Fruit fly (Drosophila melanogaster): ENCODE results near the gene noi.

The noi gene

DNA sequence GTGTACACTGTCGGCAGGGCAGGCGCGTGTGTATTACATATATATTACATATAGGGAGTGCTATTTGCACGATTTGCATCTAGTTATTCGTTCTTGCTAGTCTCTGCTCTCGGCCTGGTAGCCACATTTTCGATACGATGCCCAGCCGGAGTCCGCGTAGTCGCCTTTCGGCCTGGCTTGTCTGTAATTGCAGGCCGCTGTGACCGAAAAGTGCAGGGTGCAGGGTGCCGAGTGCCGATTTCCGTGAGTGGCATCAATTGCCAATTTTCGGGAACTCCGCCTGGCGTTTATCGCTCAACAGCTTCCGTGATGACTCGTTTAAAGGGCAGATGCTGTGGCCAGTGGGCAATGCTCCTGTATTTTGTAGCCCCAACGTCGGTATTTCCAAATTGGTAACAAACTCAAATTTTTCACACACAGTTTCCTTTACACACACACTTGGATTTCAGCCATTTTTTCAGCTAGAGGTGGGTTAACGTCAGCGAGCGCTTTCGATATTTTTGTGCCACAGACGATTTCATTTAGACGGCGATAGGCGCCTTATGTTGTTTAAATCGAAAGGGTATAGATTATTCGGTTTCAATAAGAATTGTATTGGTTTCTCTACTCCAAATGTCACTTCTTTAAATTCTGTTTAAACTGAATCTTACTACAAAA is 3.3 kb downstream of the noi start, which contains the start of gene CG2926 (continued):
- 0 out of 2 replicates have a peak, but pooled peaks have one; percentile 9 for TF ChIP-seq stc (GFP tag; IDR thresholded peaks at IDR 0.05)
- peak; percentile 20 for TF ChIP-seq maf-S (GFP tag; optimal IDR thresholded peaks at IDR 0.05)
- TF ChIP-seq Dbx (GFP tag; IDR thresholded peaks at IDR 0.05) = peak; percentile 62
- TF ChIP-seq pros (GFP tag; optimal IDR thresholded peaks at IDR 0.05) = no peak
- peak; percentile 43; the same call in 1 of the 2 replicates for TF ChIP-seq CG14014 (GFP tag; IDR thresholded peaks at IDR 0.05)
- TF ChIP-seq mld (GFP tag; IDR thresholded peaks at IDR 0.05; ENCODE audit: partially characterized antibody) = peak; percentile 91
- TF ChIP-seq gem (tag; optimal IDR thresholded peaks at IDR 0.05) = no peak
- no peak for TF ChIP-seq CG30403 (GFP tag; optimal IDR thresholded peaks at IDR 0.05)
- no peak for TF ChIP-seq CG6813 (GFP tag; optimal IDR thresholded peaks at IDR 0.05)
- peak; percentile 92 for TF ChIP-seq Med (GFP tag)
- peak; percentile 94 for TF ChIP-seq Bgb (GFP tag; IDR thresholded peaks at IDR 0.05; ENCODE audit: partially characterized antibody)
- peak; percentile 51 for TF ChIP-seq vvl (GFP tag; IDR thresholded peaks at IDR 0.05)
- no peak for TF ChIP-seq aop (GFP tag; IDR thresholded peaks at IDR 0.05)
- TF ChIP-seq sens-2 (GFP tag; IDR thresholded peaks at IDR 0.05) = no peak
- TF ChIP-seq Atf3 (GFP tag; optimal IDR thresholded peaks at IDR 0.05) = no peak
- no peak for TF ChIP-seq lov (optimal IDR thresholded peaks at IDR 0.05)
- TF ChIP-seq lov (GFP tag; IDR thresholded peaks at IDR 0.05) = 0 out of 3 replicates have a peak, but pooled peaks have one; percentile 5
- TF ChIP-seq CG9876 (GFP tag; optimal IDR thresholded peaks at IDR 0.05) = peak; percentile 53
- peak; percentile 56 for TF ChIP-seq NFAT (GFP tag; IDR thresholded peaks at IDR 0.05)
- peak; percentile 51 for TF ChIP-seq dm (GFP tag; optimal IDR thresholded peaks at IDR 0.05)
- peak; percentile 69 for TF ChIP-seq lilli (GFP tag; optimal IDR thresholded peaks at IDR 0.05)
- TF ChIP-seq HLH3B (GFP tag; IDR thresholded peaks at IDR 0.05) = 0 out of 2 replicates have a peak, but pooled peaks have one; percentile 6
- no peak for TF ChIP-seq pfk (GFP tag; optimal IDR thresholded peaks at IDR 0.05)
- TF ChIP-seq tio (GFP tag; optimal IDR thresholded peaks at IDR 0.05) = no peak
- peak; percentile 74; the same call in 2 of the 3 replicates for TF ChIP-seq Doc3 (GFP tag; IDR thresholded peaks at IDR 0.05; ENCODE audit: partially characterized antibody)
- TF ChIP-seq CG7928 (GFP tag; optimal IDR thresholded peaks at IDR 0.05) = peak; percentile 6
- no peak for TF ChIP-seq scrt (GFP tag; optimal IDR thresholded peaks at IDR 0.05)
- TF ChIP-seq z (GFP tag; IDR thresholded peaks at IDR 0.05) = no peak
- peak; percentile 13 for TF ChIP-seq emc (GFP tag; optimal IDR thresholded peaks at IDR 0.05)
- peak; percentile 31 for TF ChIP-seq CG3163 (GFP tag; optimal IDR thresholded peaks at IDR 0.05)
- peak; percentile 93 for TF ChIP-seq amos (GFP tag; IDR thresholded peaks at IDR 0.05; ENCODE audit: partially characterized antibody)
- TF ChIP-seq Stat92E (GFP tag; optimal IDR thresholded peaks at IDR 0.05) = peak in 1 of 3 experiments; percentile 29
- TF ChIP-seq CG4617 (GFP tag; optimal IDR thresholded peaks at IDR 0.05; ENCODE audit: borderline replicate concordance) = peak; percentile 79
- 0 out of 3 replicates have a peak, but pooled peaks have one; percentile 6 for TF ChIP-seq ci (GFP tag; IDR thresholded peaks at IDR 0.05)
- TF ChIP-seq CG1233 (GFP tag; optimal IDR thresholded peaks at IDR 0.05) = peak; percentile 33
- TF ChIP-seq pzg (GFP tag; optimal IDR thresholded peaks at IDR 0.05) = peak; percentile 71
- no peak for TF ChIP-seq CG9727 (GFP tag; optimal IDR thresholded peaks at IDR 0.05)
- TF ChIP-seq Bdp1 (GFP tag; optimal IDR thresholded peaks at IDR 0.05) = no peak
- no peak for TF ChIP-seq CoRest (tag; optimal IDR thresholded peaks at IDR 0.05)
- TF ChIP-seq Sin3A (optimal IDR thresholded peaks at IDR 0.05) = peak; percentile 45
- peak; percentile 57 for TF ChIP-seq rib (GFP tag; IDR thresholded peaks at IDR 0.05)
- peak; percentile 72 for TF ChIP-seq E2f2 (GFP tag; IDR thresholded peaks at IDR 0.05)
- peak; percentile 65 for TF ChIP-seq CG3995 (GFP tag; optimal IDR thresholded peaks at IDR 0.05)
- peak; percentile 87; the same call in 3 of the 4 replicates for TF ChIP-seq chinmo (GFP tag; IDR thresholded peaks at IDR 0.05; ENCODE audit: partially characterized antibody)
- TF ChIP-seq CG30020 (tag; optimal IDR thresholded peaks at IDR 0.05) = peak; percentile 81
- no peak for TF ChIP-seq CG3726 (GFP tag; IDR thresholded peaks at IDR 0.05)
- TF ChIP-seq Jarid2 (GFP tag; optimal IDR thresholded peaks at IDR 0.05) = no peak
- 0 out of 3 replicates have a peak, but pooled peaks have one; percentile 20 for TF ChIP-seq Optix (GFP tag; IDR thresholded peaks at IDR 0.05)
- TF ChIP-seq CG32772 (GFP tag; IDR thresholded peaks at IDR 0.05) = no peak
- no peak for TF ChIP-seq CG12299 (tag; optimal IDR thresholded peaks at IDR 0.05)

Measured in whole organism, embryonic.